Fruit fly (Drosophila melanogaster): ENCODE results near the gene Urm1.

dm6 chr3L:7632540-7633263 is 7.5 kb downstream of the Urm1 start:
- TF ChIP-seq h (optimal IDR thresholded peaks at IDR 0.05), result no peak
- TF ChIP-seq Myc (optimal IDR thresholded peaks at IDR 0.05), result no peak
